Worm (Caenorhabditis elegans) whole organism, early embryonic: ENCODE results near the gene lelo-4.
"Not testable (repeated sequence)": the region's sequence is repeated elsewhere in the genome, so short reads cannot be mapped to it uniquely, and the experiment has no call there.

Source experiments
- B0310.2 ChIP-seq: sonication (generic microtip); optimal IDR thresholded peaks from 2 replicates; lab custom pipeline; 2016; ENCODE audit warnings: mild to moderate bottlenecking, missing genetic modification characterization, missing compliant biosample characterization
- F13C5.2 ChIP-seq: sonication (generic microtip); optimal IDR thresholded peaks from 2 replicates; lab custom pipeline; 2017; ENCODE audit warnings: mild to moderate bottlenecking, missing genetic modification characterization, inconsistent platforms, missing compliant biosample characterization
- aly-1 ChIP-seq: sonication (generic microtip); optimal IDR thresholded peaks from 2 replicates; lab custom pipeline; 2016; ENCODE audit warnings: missing genetic modification characterization, missing compliant biosample characterization
- ama-1 ChIP-seq: fragments of 150-350 bp; optimal IDR thresholded peaks from 2 replicates; lab custom pipeline; 2014
- ceh-13 ChIP-seq: fragments of 200-800 bp; sonication (Bioruptor generic); optimal IDR thresholded peaks from 2 replicates; lab custom pipeline; 2018; ENCODE audit warnings: mild to moderate bottlenecking, missing genetic modification characterization, missing compliant biosample characterization
- ceh-36 ChIP-seq: sonication (generic microtip); optimal IDR thresholded peaks from 2 replicates; lab custom pipeline; 2016; ENCODE audit warnings: missing genetic modification characterization, inconsistent platforms, missing compliant biosample characterization
- ets-7 ChIP-seq: sonication (generic microtip); optimal IDR thresholded peaks from 2 replicates; lab custom pipeline; 2016; ENCODE audit warnings: missing genotype, missing genetic modification characterization, missing compliant biosample characterization
- flt-1 ChIP-seq: fragments of 200-800 bp; sonication (Bioruptor generic); IDR thresholded peaks from 2 replicates; pipeline ENCODE4 v1.3.6; 2022; ENCODE audit warnings: missing genetic modification characterization, missing compliant biosample characterization
- hmbx-1 ChIP-seq: sonication (generic microtip); optimal IDR thresholded peaks from 2 replicates; lab custom pipeline; 2016; ENCODE audit warnings: mild to moderate bottlenecking, missing genetic modification characterization, missing compliant biosample characterization
- hmg-4 ChIP-seq: fragments of 200-800 bp; sonication (Bioruptor generic); optimal IDR thresholded peaks from 2 replicates; lab custom pipeline; 2018; ENCODE audit warnings: mild to moderate bottlenecking, missing genetic modification characterization, missing compliant biosample characterization
- hnd-1 ChIP-seq: sonication (generic microtip); optimal IDR thresholded peaks from 2 replicates; lab custom pipeline; 2016; ENCODE audit warnings: missing genetic modification characterization, missing compliant biosample characterization
- pes-1 ChIP-seq: fragments of 200-800 bp; sonication (Bioruptor generic); IDR thresholded peaks from 2 replicates; pipeline ENCODE4 v1.3.6; 2022; ENCODE audit warnings: missing genetic modification reagents, missing genetic modification characterization, missing compliant biosample characterization
- scrt-1 ChIP-seq: fragments of 200-800 bp; sonication (Bioruptor generic); IDR thresholded peaks from 2 replicates; pipeline ENCODE4 v1.3.6; 2022; ENCODE audit warnings: missing genetic modification characterization, missing compliant biosample characterization
- sea-1 ChIP-seq: fragments of 200-800 bp; sonication (Bioruptor generic); conservative IDR thresholded peaks from 2 replicates; pipeline ENCODE4 v1.3.6; 2022; ENCODE audit warnings: missing genetic modification characterization, missing compliant biosample characterization
- tbx-11 ChIP-seq: fragments of 200-800 bp; sonication (Bioruptor generic); IDR thresholded peaks from 2 replicates; pipeline ENCODE4 v1.3.6; 2022; ENCODE audit warnings: missing genetic modification characterization, missing compliant biosample characterization
- tbx-37 ChIP-seq: fragments of 200-800 bp; sonication (Bioruptor generic); conservative IDR thresholded peaks from 2 replicates; pipeline ENCODE4 v1.3.6; 2022; ENCODE audit warnings: missing genetic modification reagents, missing genetic modification characterization, missing compliant biosample characterization
- tra-4 ChIP-seq: sonication (generic microtip); optimal IDR thresholded peaks from 2 replicates; lab custom pipeline; 2017; ENCODE audit warnings: missing genetic modification characterization, missing compliant biosample characterization

Gene lelo-4

ce11 chrII:5748395-5748794 lies 33.7 kb downstream of the lelo-4 start:
- no peak for TF ChIP-seq ceh-36
- TF ChIP-seq B0310.2 (tag; lab: Kevin White, UChicago) = no peak
- no peak for TF ChIP-seq aly-1 (tag; lab: Kevin White, UChicago)
- TF ChIP-seq ets-7 (tag; lab: Kevin White, UChicago) = no peak
- TF ChIP-seq tra-4 = no peak
- TF ChIP-seq pes-1 (GFP tag; lab: Robert Waterston, UW) = no peak
- TF ChIP-seq sea-1 (GFP tag; lab: Robert Waterston, UW) = no peak
- no peak for TF ChIP-seq ama-1 (lab: Kevin White, UChicago)
- TF ChIP-seq hmg-4 = no peak
- no peak for TF ChIP-seq scrt-1 (GFP tag; lab: Robert Waterston, UW)

DNA sequence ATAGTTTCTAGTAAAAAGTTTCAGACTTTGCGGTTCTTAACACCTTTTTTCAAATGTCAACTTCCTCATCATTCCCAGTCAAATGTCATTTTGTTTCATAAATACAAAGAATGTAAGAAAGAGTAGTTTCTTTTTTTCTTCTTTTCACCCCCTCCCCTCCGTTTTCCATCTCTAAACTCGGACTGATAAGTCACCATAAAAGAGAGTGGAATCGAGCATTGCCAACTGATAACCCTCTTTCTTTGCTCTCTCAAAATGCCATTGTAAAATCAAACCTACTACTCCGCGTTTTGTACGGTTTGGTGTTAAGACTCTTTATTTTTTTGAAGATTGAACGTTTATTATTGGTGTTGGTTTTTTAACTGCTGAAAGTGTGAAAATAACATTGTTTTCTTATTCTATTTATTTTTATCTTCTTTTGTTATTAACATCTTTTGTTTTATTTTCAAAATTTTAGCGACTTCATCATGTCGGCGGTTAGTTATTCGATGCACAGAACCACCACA lies 35.1 kb downstream of the lelo-4 start, which contains the start of gene ifb-2:
Gene ifb-2, plus strand, starts transcription at position 456 of the 506 bp plus-strand sequence.
- TF ChIP-seq tbx-37 (GFP tag; lab: Robert Waterston, UW) (no peak), aly-1 (tag; lab: Kevin White, UChicago) (no peak), flt-1 (GFP tag; lab: Robert Waterston, UW) (no peak), hmbx-1 (tag; lab: Kevin White, UChicago) (no peak)

DNA sequence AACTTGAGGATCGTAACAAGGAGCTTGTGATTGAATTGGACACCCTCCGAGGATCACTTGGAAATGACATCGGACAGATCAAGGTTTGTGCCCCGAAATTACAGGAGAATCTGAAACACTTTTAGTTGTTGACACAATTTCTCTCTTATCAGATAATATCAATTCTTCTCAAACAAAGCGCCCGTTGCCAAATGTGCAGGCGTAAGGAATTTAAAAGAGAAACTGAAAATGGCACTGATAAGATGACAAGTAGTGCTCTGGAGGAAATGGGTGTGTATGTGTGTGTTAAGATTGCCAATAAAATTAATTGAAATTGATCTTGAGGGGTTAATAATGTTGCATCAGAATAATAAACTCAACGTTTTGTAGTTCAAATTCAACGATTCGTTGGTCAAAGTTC lies 36.6 kb downstream of the lelo-4 start:
- TF ChIP-seq ama-1 (lab: Kevin White, UChicago) = no peak

ce11 chrII:5754168-5754567 lies 39.4 kb downstream of the lelo-4 start, which contains the start of gene F10C1.8:
F10C1.8 (plus strand) TSS chrII:5754468.
- no peak for TF ChIP-seq ets-7 (tag; lab: Kevin White, UChicago)
- TF ChIP-seq hmg-4 = no peak
- no peak for TF ChIP-seq F13C5.2 (tag; lab: Kevin White, UChicago)
- no peak for TF ChIP-seq aly-1 (tag; lab: Kevin White, UChicago)
- no peak for TF ChIP-seq scrt-1 (GFP tag; lab: Robert Waterston, UW)
- no peak for TF ChIP-seq ceh-36
- no peak for TF ChIP-seq flt-1 (GFP tag; lab: Robert Waterston, UW)
- TF ChIP-seq pes-1 (GFP tag; lab: Robert Waterston, UW) = no peak

DNA sequence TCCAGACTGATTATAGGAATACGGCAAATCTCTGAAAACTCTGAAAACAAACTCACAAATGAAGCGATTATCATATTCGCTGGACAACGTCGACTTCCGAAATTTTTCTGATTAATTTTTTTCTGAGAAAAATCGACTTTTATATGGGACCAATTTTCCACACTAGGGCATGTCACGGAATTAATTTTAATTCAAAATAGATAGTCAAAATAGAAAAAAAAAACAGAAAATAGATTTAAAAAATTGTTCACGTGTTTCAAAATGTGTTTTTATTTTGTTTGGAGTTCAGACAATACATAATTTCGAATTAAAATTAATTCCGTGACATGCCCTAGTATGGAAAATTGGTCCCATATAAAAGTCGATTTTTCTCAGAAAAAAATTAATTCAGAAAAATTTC lies 42.9 kb downstream of the lelo-4 start, which contains the start of the genes F10C1.3 and F10C1.23:
Gene F10C1.3, minus strand, starts transcription at position 101 of the 400 bp plus-strand sequence.
Gene F10C1.23, plus strand, starts transcription at position 385 of the 400 bp plus-strand sequence.
- not testable (repeated sequence) for TF ChIP-seq hnd-1 (tag; lab: Kevin White, UChicago); aly-1 (tag; lab: Kevin White, UChicago); tra-4

DNA sequence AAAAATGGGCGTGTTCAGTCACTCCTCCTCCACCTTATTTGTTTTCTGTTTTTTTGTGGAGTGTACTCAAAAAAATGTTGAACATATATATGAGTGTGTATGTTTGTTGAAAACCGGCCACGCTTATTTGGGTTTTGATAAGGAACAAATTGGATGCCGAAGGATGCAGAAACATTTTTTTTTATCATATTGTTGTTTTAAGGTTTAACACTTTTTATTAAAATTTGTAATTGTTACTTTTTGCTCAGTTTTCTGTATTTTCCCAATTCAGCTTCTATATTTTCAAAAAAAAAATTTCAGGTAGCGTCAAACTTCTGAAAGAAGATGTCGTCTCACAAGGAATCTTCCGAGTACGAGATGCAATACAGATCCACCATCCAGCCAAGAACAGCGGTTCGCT lies 50.6 kb downstream of the lelo-4 start, which contains the start of gene ifb-1:
Gene ifb-1, plus strand, starts transcription at position 301 of the 400 bp plus-strand sequence.
- TF ChIP-seq ama-1 (lab: Kevin White, UChicago) (no peak), tbx-37 (GFP tag; lab: Robert Waterston, UW) (no peak), ceh-36 (no peak), hmbx-1 (tag; lab: Kevin White, UChicago) (no peak), ets-7 (tag; lab: Kevin White, UChicago) (no peak), hmg-4 (no peak), scrt-1 (GFP tag; lab: Robert Waterston, UW) (no peak), aly-1 (tag; lab: Kevin White, UChicago) (no peak), hnd-1 (tag; lab: Kevin White, UChicago) (no peak), tra-4 (no peak), pes-1 (GFP tag; lab: Robert Waterston, UW) (no peak), sea-1 (GFP tag; lab: Robert Waterston, UW) (no peak), ceh-13 (GFP tag; lab: Kevin White, UChicago) (no peak), flt-1 (GFP tag; lab: Robert Waterston, UW) (no peak), F13C5.2 (tag; lab: Kevin White, UChicago) (no peak), tbx-11 (no peak)
